Fruit fly (Drosophila melanogaster) whole organism, larva: ENCODE data around the gene Fntb.
A peak's percentile ranks its signal among the peaks of the same experiment; 100 is the strongest.

Experiments used
- noc ChIP-seq: fragments of 200-800 bp; sonication (Bioruptor generic); optimal IDR thresholded peaks from 3 replicates; lab custom pipeline; 2019; ENCODE audit warnings: missing biosample characterization, mild to moderate bottlenecking, missing genetic modification characterization, moderate library complexity

Gene Fntb

DNA sequence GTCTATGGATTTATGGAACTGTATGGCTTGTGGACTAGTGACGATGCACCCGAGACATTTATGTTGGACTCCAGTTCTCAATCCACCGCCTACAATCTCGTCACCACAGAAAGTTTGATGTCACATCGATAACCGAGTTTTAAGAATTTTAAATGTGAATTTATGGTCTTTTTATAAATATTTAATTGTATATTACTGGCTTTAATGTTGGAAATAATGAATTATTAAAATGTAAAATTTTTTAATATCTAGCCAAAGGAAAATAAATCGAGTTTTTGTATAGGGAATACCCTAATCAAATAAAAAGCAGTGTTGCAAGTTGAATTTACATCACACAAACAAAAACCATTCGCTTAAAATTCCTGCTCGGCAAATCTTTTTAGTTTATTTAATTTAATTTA, at the start of gene Fntb:
Fntb (plus strand) TSS at position 334 of the 401 bp plus-strand sequence.
- TF ChIP-seq noc (tag; lab: Kevin White, UChicago): peak; percentile 85

DNA sequence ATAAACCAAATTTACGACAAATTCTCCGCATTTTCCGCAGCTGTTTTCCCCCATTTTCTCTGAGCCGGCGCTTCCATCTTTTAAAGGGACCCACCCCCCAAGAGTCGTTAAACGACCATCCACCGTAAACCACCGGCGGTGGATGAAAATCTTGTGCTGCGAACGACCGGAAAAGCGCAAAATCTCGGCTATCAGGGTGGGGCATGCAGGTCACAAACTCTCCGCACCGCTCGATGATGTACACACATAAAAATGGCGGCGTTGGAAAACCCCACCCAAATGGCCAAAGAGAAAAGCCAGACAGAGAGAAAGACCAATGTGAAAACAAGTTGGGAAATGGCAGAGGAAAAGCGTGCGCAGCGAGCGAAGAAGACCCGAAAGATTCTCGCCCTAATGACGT, 47.2 kb upstream of the Fntb start:
- TF ChIP-seq noc (tag; lab: Kevin White, UChicago): no peak

- TF ChIP-seq noc (tag; lab: Kevin White, UChicago): no peak
These were observed 45.8 kb upstream of the Fntb start for dm6 chr3R:16387039-16387438.

DNA sequence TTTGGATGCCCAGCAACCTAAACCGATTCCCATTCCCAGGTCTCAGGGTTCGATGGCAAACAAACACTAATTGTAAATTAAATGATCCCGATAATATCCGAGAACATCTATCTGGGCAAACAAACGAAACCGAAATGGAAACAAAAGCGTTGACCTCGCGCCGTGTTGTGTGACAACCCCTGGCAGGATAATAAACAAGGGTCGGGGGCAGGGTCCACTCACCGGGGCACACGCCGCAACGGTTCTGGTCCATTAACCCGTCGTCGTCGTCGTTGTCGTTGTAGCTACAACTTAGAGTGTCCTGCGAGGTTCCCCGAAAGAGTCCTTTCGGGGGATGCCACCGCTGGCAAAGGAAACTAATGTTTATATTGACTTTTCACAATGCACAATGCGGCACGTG, 43.7 kb upstream of the Fntb start:
- TF ChIP-seq noc (tag; lab: Kevin White, UChicago): no peak

- TF ChIP-seq noc (tag; lab: Kevin White, UChicago): no peak
These were observed 38.3 kb upstream of the Fntb start for dm6 chr3R:16394531-16394930.

DNA sequence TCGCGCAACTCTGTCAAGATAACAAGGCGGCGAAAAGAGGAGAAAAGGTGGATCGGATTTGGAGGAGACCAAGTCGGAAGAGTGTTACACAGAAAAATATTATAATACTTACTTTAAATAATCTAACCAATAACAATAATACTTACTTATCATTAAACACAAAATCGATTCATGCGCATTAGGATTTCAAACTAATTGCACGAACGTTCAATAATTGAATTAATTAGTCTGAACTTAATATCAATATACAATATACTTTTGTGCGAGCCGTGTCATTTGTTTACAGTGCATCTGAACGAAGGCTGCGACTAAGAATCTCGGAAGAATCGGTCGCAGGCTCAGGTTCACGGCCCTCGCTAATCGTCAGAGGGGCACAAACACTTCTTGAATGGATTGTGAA, 37.4 kb upstream of the Fntb start:
- no peak for TF ChIP-seq noc (tag; lab: Kevin White, UChicago)

DNA sequence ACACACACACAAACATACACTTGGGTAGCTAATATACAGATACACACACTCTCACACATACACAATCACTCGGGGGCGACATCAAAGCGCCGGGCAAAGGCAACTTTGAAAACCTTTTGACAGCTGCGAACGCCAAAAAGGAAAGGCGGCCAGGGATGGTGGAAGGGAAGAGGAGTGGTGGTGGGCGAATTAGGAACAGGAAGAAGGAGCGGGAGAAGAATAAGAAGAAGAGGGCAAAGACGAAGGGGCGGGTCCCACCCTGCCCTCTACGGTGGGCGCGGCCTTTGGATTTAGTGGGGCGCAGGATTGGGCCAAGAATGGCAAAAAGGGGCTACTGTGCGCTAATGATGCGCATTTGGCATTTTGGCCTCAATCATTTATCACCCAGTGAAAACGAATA, 36.2 kb upstream of the Fntb start:
- TF ChIP-seq noc (tag; lab: Kevin White, UChicago): no peak

dm6 chr3R:16403023-16403733, 29.6 kb upstream of the Fntb start, which contains the start of gene ss:
Gene ss, minus strand, starts transcription at chr3R:16403690.
- no peak for TF ChIP-seq noc (tag; lab: Kevin White, UChicago)

DNA sequence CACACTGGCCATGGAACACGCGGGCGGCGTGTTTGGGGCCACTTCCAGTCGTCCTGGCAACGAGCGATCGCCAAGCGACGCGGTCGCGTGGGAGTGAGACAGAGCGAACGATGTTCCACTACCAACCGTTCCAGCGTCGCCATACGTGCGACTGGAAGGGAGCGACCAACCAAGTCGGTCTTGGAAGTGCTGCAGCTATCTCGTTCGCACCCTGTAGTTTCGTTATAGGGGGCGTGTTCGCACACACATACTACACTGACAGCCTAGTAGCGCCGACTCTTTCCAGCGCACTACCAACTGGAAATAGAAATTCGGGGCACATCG, 29.1 kb upstream of the Fntb start:
- no peak for TF ChIP-seq noc (tag; lab: Kevin White, UChicago)

DNA sequence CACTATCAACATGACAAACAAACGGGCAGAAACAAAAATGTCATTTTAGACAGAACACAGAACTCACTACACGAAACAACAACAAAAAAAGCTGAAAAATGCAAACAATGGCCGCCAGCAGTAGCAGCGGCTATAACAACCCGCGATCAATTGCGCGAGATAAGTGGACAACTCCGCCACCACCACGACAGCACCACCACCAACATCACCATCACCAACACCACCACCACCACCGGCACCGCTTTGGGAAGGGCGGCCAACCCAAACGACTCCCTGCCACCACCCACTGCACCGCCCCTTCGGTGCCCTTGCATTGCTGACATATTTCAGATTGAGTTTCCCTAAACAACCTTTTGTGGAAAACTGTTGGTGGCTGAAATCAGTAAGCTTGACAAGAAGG, 26.2 kb upstream of the Fntb start:
- TF ChIP-seq noc (tag; lab: Kevin White, UChicago): no peak

DNA sequence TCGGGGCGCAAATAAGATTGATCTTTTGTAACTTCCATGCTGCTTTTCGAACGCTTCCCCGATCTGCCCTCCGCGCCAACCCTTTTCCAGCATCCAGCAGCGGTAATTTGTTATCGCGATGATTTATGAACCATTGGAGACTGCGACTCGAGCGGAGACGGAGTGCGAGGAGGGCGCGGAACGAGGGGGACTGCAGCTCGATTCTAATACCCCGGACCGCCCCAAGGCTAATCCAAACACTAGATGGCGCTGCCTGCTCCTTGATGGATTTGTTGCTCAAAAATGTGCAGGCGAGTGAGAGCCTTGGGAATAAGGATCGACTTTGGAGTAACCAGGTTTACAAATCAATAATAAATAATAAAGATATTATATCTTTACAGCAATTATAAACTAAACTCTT, 24.4 kb upstream of the Fntb start:
- TF ChIP-seq noc (tag; lab: Kevin White, UChicago): no peak

DNA sequence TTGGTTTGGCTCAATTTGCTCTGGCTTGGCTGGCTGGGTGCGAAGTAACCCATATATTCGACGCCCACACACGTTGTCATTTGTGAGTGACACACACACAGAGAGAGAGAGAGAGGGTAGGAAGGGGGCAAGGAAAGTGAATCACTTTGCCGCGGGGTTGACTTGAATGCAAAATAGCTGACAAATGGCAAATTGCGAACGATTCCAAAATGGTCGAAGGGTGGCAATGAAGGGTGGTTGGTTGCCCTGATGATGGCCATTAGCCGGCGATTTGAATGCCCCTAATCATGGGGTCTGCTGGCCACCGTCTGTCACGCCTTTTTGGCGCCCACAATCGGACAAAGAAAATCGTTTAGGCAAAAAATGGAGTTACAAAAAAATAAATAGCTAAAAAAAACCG, 22.1 kb upstream of the Fntb start:
- TF ChIP-seq noc (tag; lab: Kevin White, UChicago): no peak

- no peak for TF ChIP-seq noc (tag; lab: Kevin White, UChicago)
These were observed 19.1 kb upstream of the Fntb start for dm6 chr3R:16413734-16414133.

- no peak for TF ChIP-seq noc (tag; lab: Kevin White, UChicago)
These were observed 16.3 kb upstream of the Fntb start for dm6 chr3R:16416508-16416907.

- TF ChIP-seq noc (tag; lab: Kevin White, UChicago): no peak
These were observed 9.5 kb upstream of the Fntb start for dm6 chr3R:16423323-16423722.

DNA sequence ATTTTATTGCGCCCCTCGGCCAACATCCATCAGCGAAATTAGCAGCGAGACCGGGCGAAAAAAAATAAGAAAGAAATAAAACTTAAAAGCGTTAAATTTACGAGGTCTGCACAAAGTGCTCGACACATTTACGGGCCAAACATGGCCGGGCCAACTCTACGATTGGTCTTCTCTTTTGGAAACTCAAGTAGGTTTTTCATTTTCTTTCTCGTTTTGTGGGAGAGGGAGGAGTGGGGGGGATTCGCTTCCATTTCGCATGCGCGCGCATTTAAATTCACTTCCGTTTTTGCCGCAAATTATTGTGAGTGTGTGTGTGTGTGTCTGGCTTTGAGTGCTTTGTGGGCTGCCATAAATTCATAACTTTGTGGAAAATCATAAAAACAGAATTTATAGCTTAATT, 5.3 kb upstream of the Fntb start:
- no peak for TF ChIP-seq noc (tag; lab: Kevin White, UChicago)

DNA sequence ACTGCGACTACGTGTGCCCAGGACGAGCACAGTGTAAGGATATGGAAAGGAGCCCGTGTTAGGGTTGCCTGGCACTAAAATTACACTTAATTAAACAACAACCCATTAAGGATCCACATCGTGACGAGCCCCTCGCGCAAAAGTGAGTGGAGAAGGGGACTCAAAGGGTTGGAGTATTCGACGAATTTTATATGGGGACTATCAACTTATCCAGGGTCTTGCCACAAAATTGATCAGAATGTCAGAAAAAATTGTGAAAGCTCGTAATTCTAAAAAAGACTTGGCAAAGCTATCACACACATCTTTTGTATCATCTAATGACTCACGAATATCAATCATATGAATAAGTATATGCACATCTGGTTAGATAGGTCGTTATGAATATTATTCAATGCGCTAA, 2.4 kb upstream of the Fntb start, which contains the start of gene CG31279:
CG31279 (plus strand) TSS at position 301 of the 400 bp plus-strand sequence.
- no peak for TF ChIP-seq noc (tag; lab: Kevin White, UChicago)

dm6 chr3R:16431707-16432106, 1.1 kb upstream of the Fntb start:
- no peak for TF ChIP-seq noc (tag; lab: Kevin White, UChicago)
